Worm (Caenorhabditis elegans) whole organism, mixed stage, embryonic: Measurements from ENCODE around the gene ZK218.11.

Experiments used
- M03D4.4 ChIP-seq: sonication (generic microtip); optimal IDR thresholded peaks from 2 replicates; lab custom pipeline; 2017; ENCODE audit warnings: mild to moderate bottlenecking, missing genetic modification characterization, missing compliant biosample characterization
- bed-3 ChIP-seq: fragments of 200-800 bp; sonication (Bioruptor generic); optimal IDR thresholded peaks from 3 replicates; lab custom pipeline; 2018; ENCODE audit warnings: mild to moderate bottlenecking, missing genetic modification characterization, moderate library complexity, missing compliant biosample characterization
- blmp-1 ChIP-seq: fragments of 150-350 bp; optimal IDR thresholded peaks from 2 replicates; lab custom pipeline; 2014; ENCODE audit warnings: missing biosample characterization, missing genetic modification characterization
- ceh-39 ChIP-seq: fragments of 150-350 bp; optimal IDR thresholded peaks from 2 replicates; lab custom pipeline; 2014; ENCODE audit warnings: missing biosample characterization, missing genetic modification characterization
- ceh-43 ChIP-seq: fragments of 200-800 bp; sonication (Bioruptor generic); optimal IDR thresholded peaks from 2 replicates; lab custom pipeline; 2018; ENCODE audit warnings: mild to moderate bottlenecking, missing genetic modification characterization, moderate library complexity, missing compliant biosample characterization
- ceh-83 ChIP-seq: fragments of 200-800 bp; sonication (Bioruptor generic); optimal IDR thresholded peaks from 2 replicates; lab custom pipeline; 2018; ENCODE audit warnings: mild to moderate bottlenecking, missing genetic modification characterization, missing compliant biosample characterization
- ces-1 ChIP-seq: fragments of 150-350 bp; optimal IDR thresholded peaks from 2 replicates; lab custom pipeline; 2014; ENCODE audit warnings: missing biosample characterization, missing genetic modification reagents, missing genetic modification characterization
- cnd-1 ChIP-seq: fragments of 200-800 bp; sonication (Bioruptor generic); optimal IDR thresholded peaks from 2 replicates; lab custom pipeline; 2018; ENCODE audit warnings: mild to moderate bottlenecking, missing genetic modification characterization, missing compliant biosample characterization
- drap-1 ChIP-seq: fragments of 200-800 bp; sonication (Bioruptor generic); optimal IDR thresholded peaks from 3 replicates; lab custom pipeline; 2018; ENCODE audit warnings: mild to moderate bottlenecking, missing genetic modification characterization, missing compliant biosample characterization
- elt-1 ChIP-seq: sonication (generic microtip); optimal IDR thresholded peaks from 2 replicates; lab custom pipeline; 2017; ENCODE audit warnings: missing genetic modification characterization, mild to moderate bottlenecking, missing compliant biosample characterization, antibody characterized with exemption, moderate library complexity, borderline replicate concordance; ENCODE audit not compliant: insufficient read depth
- flh-1 ChIP-seq: fragments of 200-800 bp; sonication (Bioruptor generic); optimal IDR thresholded peaks from 2 replicates; lab custom pipeline; 2018; ENCODE audit warnings: mild to moderate bottlenecking, missing genetic modification characterization, moderate library complexity, missing compliant biosample characterization
- ham-2 ChIP-seq: fragments of 200-800 bp; sonication (Bioruptor generic); optimal IDR thresholded peaks from 2 replicates; lab custom pipeline; 2018; ENCODE audit warnings: mild to moderate bottlenecking, missing genetic modification characterization, missing compliant biosample characterization
- hlh-1 ChIP-seq: fragments of 150-350 bp; optimal IDR thresholded peaks from 2 replicates; lab custom pipeline; 2014; ENCODE audit warnings: missing biosample characterization, missing genetic modification reagents, missing genetic modification characterization
- mab-5 ChIP-seq: fragments of 150-350 bp; optimal IDR thresholded peaks from 2 replicates; lab custom pipeline; 2014; ENCODE audit warnings: missing biosample characterization, missing genetic modification characterization
- mep-1 ChIP-seq: fragments of 150-350 bp; optimal IDR thresholded peaks from 2 replicates; lab custom pipeline; 2017; ENCODE audit warnings: missing biosample characterization, missing genetic modification reagents, missing genetic modification characterization, inconsistent platforms
- nhr-12 ChIP-seq: fragments of 150-350 bp; optimal IDR thresholded peaks from 2 replicates; lab custom pipeline; 2014; ENCODE audit warnings: missing biosample characterization, missing genetic modification characterization
- nhr-237 ChIP-seq: fragments of 150-350 bp; optimal IDR thresholded peaks from 2 replicates; lab custom pipeline; 2014; ENCODE audit warnings: missing biosample characterization, missing genetic modification characterization
- nhr-28 ChIP-seq: fragments of 150-350 bp; optimal IDR thresholded peaks from 2 replicates; lab custom pipeline; 2014; ENCODE audit warnings: missing biosample characterization, missing genetic modification characterization
- nhr-76 ChIP-seq: sonication (generic microtip); optimal IDR thresholded peaks from 2 replicates; lab custom pipeline; 2017; ENCODE audit warnings: missing biosample characterization, missing genetic modification characterization
- pha-4 ChIP-seq: fragments of 150-350 bp; optimal IDR thresholded peaks from 2 replicates; lab custom pipeline; 2018; ENCODE audit warnings: missing biosample characterization, missing genetic modification reagents, missing genetic modification characterization
- sem-2 ChIP-seq: fragments of 200-800 bp; sonication (Bioruptor generic); optimal IDR thresholded peaks from 2 replicates; lab custom pipeline; 2018; ENCODE audit warnings: mild to moderate bottlenecking, missing genetic modification characterization, missing compliant biosample characterization
- snpc-4 ChIP-seq: fragments of 150-350 bp; optimal IDR thresholded peaks from 2 replicates; lab custom pipeline; 2014; ENCODE audit warnings: missing biosample characterization, missing genetic modification characterization
- sptf-1 ChIP-seq: sonication (generic microtip); optimal IDR thresholded peaks from 2 replicates; lab custom pipeline; 2017; ENCODE audit warnings: mild to moderate bottlenecking, missing genetic modification characterization, moderate library complexity, missing compliant biosample characterization
- tbx-8 ChIP-seq: fragments of 200-800 bp; sonication (Bioruptor generic); optimal IDR thresholded peaks from 2 replicates; lab custom pipeline; 2018; ENCODE audit warnings: mild to moderate bottlenecking, missing genetic modification characterization, moderate library complexity, missing compliant biosample characterization
- unc-120 ChIP-seq: sonication (generic microtip); optimal IDR thresholded peaks from 2 replicates; lab custom pipeline; 2017; ENCODE audit warnings: missing genetic modification characterization, missing compliant biosample characterization; ENCODE audit not compliant: poor library complexity, severe bottlenecking
- unc-39 ChIP-seq: fragments of 150-350 bp; optimal IDR thresholded peaks from 2 replicates; lab custom pipeline; 2014; ENCODE audit warnings: missing biosample characterization, missing genetic modification characterization
- unc-62 ChIP-seq: fragments of 150-350 bp; optimal IDR thresholded peaks from 2 replicates; lab custom pipeline; 2014; ENCODE audit warnings: missing biosample characterization, missing genetic modification reagents, missing genetic modification characterization
- zip-8 ChIP-seq: fragments of 150-350 bp; optimal IDR thresholded peaks from 2 replicates; lab custom pipeline; 2014; ENCODE audit warnings: missing biosample characterization, missing genetic modification characterization
- ztf-11 ChIP-seq: fragments of 150-350 bp; optimal IDR thresholded peaks from 2 replicates; lab custom pipeline; 2014; ENCODE audit warnings: missing biosample characterization, missing genetic modification characterization

Gene ZK218.11

DNA sequence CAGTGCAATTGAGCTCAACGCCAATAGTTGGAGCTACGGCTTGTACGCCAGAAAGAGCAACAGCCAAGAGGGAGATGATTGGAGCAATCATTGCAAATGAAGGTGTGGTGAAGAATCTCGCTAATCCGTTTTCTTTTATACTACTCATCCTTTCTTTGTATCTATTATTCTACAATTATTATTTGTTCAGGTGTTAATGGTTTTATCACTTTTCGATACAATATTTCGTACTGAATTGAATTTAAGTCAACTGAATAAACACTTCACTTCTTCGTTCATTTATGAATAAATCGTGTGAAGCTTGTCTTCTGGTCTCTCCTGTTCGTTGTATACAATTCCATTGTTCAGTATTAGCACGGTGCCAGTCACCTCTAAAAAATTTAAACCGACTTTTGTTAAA is at the start of gene ZK218.11:
Gene ZK218.11 (minus strand): TSS at position 101 of the 400 bp plus-strand sequence.
- TF ChIP-seq pha-4 (tag; lab: Kevin White, UChicago) (no peak), ces-1 (no peak)

ce11 chrV:17157154-17157553 is 48.9 kb upstream of the ZK218.11 start, which contains the start of gene F40D4.13:
Gene F40D4.13, minus strand, starts transcription at chrV:17157254.
- TF ChIP-seq nhr-76 (tag; lab: Kevin White, UChicago): no peak
- TF ChIP-seq, all 35 proteins: peak for 0

- no peak for TF ChIP-seq sem-2 (GFP tag; lab: Kevin White, UChicago)
- TF ChIP-seq mep-1 (tag; lab: Kevin White, UChicago): no peak
- no peak for TF ChIP-seq snpc-4
- no peak for TF ChIP-seq drap-1 (GFP tag; lab: Kevin White, UChicago)
- TF ChIP-seq blmp-1 (tag; lab: Kevin White, UChicago): no peak
- no peak for TF ChIP-seq unc-39 (tag; lab: Kevin White, UChicago)
- TF ChIP-seq nhr-12: no peak
- no peak for TF ChIP-seq ceh-83 (GFP tag; lab: Kevin White, UChicago)
- TF ChIP-seq nhr-28 (tag; lab: Kevin White, UChicago): no peak
- no peak for TF ChIP-seq zip-8
- TF ChIP-seq ham-2 (GFP tag; lab: Kevin White, UChicago): no peak
- no peak for TF ChIP-seq M03D4.4 (tag; lab: Kevin White, UChicago)
- no peak for TF ChIP-seq flh-1
- TF ChIP-seq sptf-1 (tag; lab: Kevin White, UChicago): no peak
- TF ChIP-seq, all 35 proteins: peak for 0
Measured at ce11 chrV:17155384-17155858, 47.2 kb upstream of the ZK218.11 start, which contains the start of gene F40D4.17. Gene F40D4.17, minus strand, starts transcription at chrV:17155434.

ce11 chrV:17154944-17155343 is 46.7 kb upstream of the ZK218.11 start:
- no peak for TF ChIP-seq ceh-39 (tag; lab: Kevin White, UChicago)
- no peak for TF ChIP-seq nhr-237 (tag; lab: Kevin White, UChicago)
- TF ChIP-seq bed-3 (GFP tag; lab: Kevin White, UChicago): no peak
- TF ChIP-seq tbx-8 (GFP tag; lab: Kevin White, UChicago): no peak
- TF ChIP-seq ztf-11: no peak
- no peak for TF ChIP-seq unc-62
- no peak for TF ChIP-seq nhr-28 (tag; lab: Kevin White, UChicago)
- TF ChIP-seq flh-1: no peak
- TF ChIP-seq unc-39 (tag; lab: Kevin White, UChicago): no peak
- TF ChIP-seq cnd-1 (tag; lab: Kevin White, UChicago): no peak
- TF ChIP-seq sem-2 (GFP tag; lab: Kevin White, UChicago): no peak
- TF ChIP-seq elt-1 (tag; lab: Kevin White, UChicago): no peak
- TF ChIP-seq hlh-1 (tag; lab: Kevin White, UChicago): no peak
- TF ChIP-seq mab-5 (tag; lab: Kevin White, UChicago): no peak
- TF ChIP-seq ceh-43 (GFP tag; lab: Kevin White, UChicago): no peak
- no peak for TF ChIP-seq blmp-1 (tag; lab: Kevin White, UChicago)

DNA sequence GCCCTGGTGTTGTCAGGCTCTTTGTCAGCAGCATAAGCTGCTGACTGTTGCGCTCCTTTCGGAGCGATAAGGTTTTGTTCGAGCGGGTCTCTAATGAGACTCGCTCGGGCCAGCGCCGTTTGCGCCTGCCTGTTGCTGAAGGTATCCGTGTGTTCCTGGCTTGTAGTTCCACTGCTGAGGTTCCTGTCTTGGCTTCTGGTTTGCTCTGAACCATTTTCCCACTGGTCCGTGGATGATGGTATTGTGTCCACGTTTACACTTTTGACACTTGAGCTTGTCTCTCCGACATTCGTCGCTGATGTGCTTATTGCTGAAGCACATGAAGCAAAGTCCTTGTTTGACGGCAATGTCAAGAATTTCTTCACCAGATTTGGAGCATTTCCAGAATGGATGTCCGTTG is 43.1 kb upstream of the ZK218.11 start:
- TF ChIP-seq ztf-11 (no peak), pha-4 (tag; lab: Kevin White, UChicago) (no peak), mab-5 (tag; lab: Kevin White, UChicago) (no peak), drap-1 (GFP tag; lab: Kevin White, UChicago) (no peak), unc-39 (tag; lab: Kevin White, UChicago) (no peak), snpc-4 (no peak), nhr-76 (tag; lab: Kevin White, UChicago) (no peak)

DNA sequence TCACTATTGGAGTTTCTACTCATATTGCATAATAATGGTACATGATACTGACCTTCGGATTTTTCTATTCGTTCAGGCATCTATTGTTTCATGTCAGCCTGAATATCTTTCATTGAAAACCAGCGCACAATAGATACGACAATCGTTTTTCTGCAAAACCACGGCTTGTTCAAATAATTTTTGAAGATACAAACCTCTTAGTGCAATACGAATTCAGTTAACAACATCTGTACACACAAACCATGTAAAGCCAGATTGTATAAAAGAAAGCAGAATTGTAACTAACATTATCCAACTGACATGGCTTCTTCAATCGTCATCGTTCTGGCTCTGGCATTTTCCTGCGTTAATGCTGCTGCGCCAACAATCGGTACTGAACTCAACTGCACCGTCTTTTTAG is 2.7 kb downstream of the ZK218.11 start, which contains the start of gene ZK218.7:
Gene ZK218.7 (plus strand): TSS at position 301 of the 400 bp plus-strand sequence.
- TF ChIP-seq nhr-237 (tag; lab: Kevin White, UChicago) (no peak), drap-1 (GFP tag; lab: Kevin White, UChicago) (no peak), blmp-1 (tag; lab: Kevin White, UChicago) (no peak), snpc-4 (no peak), mab-5 (tag; lab: Kevin White, UChicago) (no peak), unc-120 (tag; lab: Kevin White, UChicago) (no peak), M03D4.4 (tag; lab: Kevin White, UChicago) (no peak), nhr-12 (no peak), bed-3 (GFP tag; lab: Kevin White, UChicago) (no peak), unc-39 (tag; lab: Kevin White, UChicago) (no peak), sptf-1 (tag; lab: Kevin White, UChicago) (no peak), unc-62 (no peak)
